Fruit fly (Drosophila melanogaster) whole organism, embryonic: ENCODE measurements around the gene mAChR-B.

Experiments used
- ATbp ChIP-seq: fragments of 200-800 bp; sonication (Bioruptor generic); optimal IDR thresholded peaks from 2 replicates; lab custom pipeline; 2017; ENCODE audit warnings: missing biosample characterization, mild to moderate bottlenecking, missing genetic modification characterization, missing genetic modification reagents
- Adf1 ChIP-seq: fragments of 200-800 bp; sonication (Bioruptor generic); IDR thresholded peaks from 2 replicates; pipeline ENCODE4 v1.3.6; 2022; ENCODE audit warnings: missing biosample characterization, missing genetic modification characterization
- Blimp-1 ChIP-seq: fragments of 200-800 bp; sonication (Bioruptor generic); optimal IDR thresholded peaks from 3 replicates; lab custom pipeline; 2018; ENCODE audit warnings: missing biosample characterization, missing genetic modification characterization, mild to moderate bottlenecking, moderate library complexity, missing genetic modification reagents
- CG10209 ChIP-seq: fragments of 200-800 bp; sonication (Bioruptor generic); optimal IDR thresholded peaks from 3 replicates; lab custom pipeline; 2017; ENCODE audit warnings: missing biosample characterization, mild to moderate bottlenecking, missing genetic modification characterization, missing genetic modification reagents
- CG12299 ChIP-seq: fragments of 200-800 bp; sonication (Bioruptor generic); optimal IDR thresholded peaks from 2 replicates; lab custom pipeline; 2018; ENCODE audit warnings: missing biosample characterization, mild to moderate bottlenecking, missing genetic modification characterization
- CG13624 ChIP-seq: fragments of 200-800 bp; sonication (Bioruptor generic); optimal IDR thresholded peaks from 2 replicates; lab custom pipeline; 2016; ENCODE audit warnings: missing biosample characterization, missing genetic modification characterization
- CG15269 ChIP-seq: fragments of 200-800 bp; sonication (Bioruptor generic); optimal IDR thresholded peaks from 2 replicates; lab custom pipeline; 2018; ENCODE audit warnings: missing biosample characterization, mild to moderate bottlenecking, missing genetic modification characterization, moderate library complexity
- CG17829 ChIP-seq: fragments of 200-800 bp; optimal IDR thresholded peaks from 2 replicates; lab custom pipeline; 2019; ENCODE audit warnings: missing biosample characterization, mild to moderate bottlenecking, missing genetic modification characterization, moderate library complexity
- CG2202 ChIP-seq: fragments of 200-800 bp; sonication (Bioruptor generic); optimal IDR thresholded peaks from 2 replicates; lab custom pipeline; 2018; ENCODE audit warnings: missing biosample characterization, mild to moderate bottlenecking, missing genetic modification characterization
- CG32532 ChIP-seq: fragments of 200-800 bp; sonication (Bioruptor generic); IDR thresholded peaks from 2 replicates; pipeline ENCODE4 v1.3.6; 2022; ENCODE audit warnings: missing biosample characterization, missing genetic modification characterization
- CG32767 ChIP-seq: fragments of 200-800 bp; sonication (Bioruptor generic); IDR thresholded peaks from 2 replicates; pipeline ENCODE4 v1.3.6; 2022; ENCODE audit warnings: missing biosample characterization, missing genetic modification characterization
- CG4707 ChIP-seq: fragments of 200-800 bp; sonication (Bioruptor generic); optimal IDR thresholded peaks from 2 replicates; lab custom pipeline; 2018; ENCODE audit warnings: missing biosample characterization, mild to moderate bottlenecking, missing genetic modification characterization, moderate library complexity
- CG6765 ChIP-seq: fragments of 200-800 bp; sonication (Bioruptor generic); optimal IDR thresholded peaks from 3 replicates; lab custom pipeline; 2017; ENCODE audit warnings: missing biosample characterization, mild to moderate bottlenecking, missing genetic modification characterization
- CG6791 ChIP-seq: fragments of 200-800 bp; sonication (Bioruptor generic); IDR thresholded peaks from 3 replicates; pipeline ENCODE4 v1.3.6; 2022; ENCODE audit warnings: missing biosample characterization, missing genetic modification characterization; ENCODE audit not compliant: partially characterized antibody
- CG8765 ChIP-seq: fragments of 200-800 bp; sonication (Bioruptor generic); IDR thresholded peaks from 2 replicates; pipeline ENCODE4 v1.3.6; 2022; ENCODE audit warnings: missing biosample characterization, missing genetic modification characterization
- CG9727 ChIP-seq: fragments of 200-800 bp; sonication (Bioruptor generic); optimal IDR thresholded peaks from 3 replicates; lab custom pipeline; 2017; ENCODE audit warnings: missing biosample characterization, mild to moderate bottlenecking, missing genetic modification characterization
- Dip2 ChIP-seq: fragments of 200-800 bp; sonication (Bioruptor generic); IDR thresholded peaks from 2 replicates; pipeline ENCODE4 v1.3.6; 2022; ENCODE audit warnings: missing biosample characterization, missing genetic modification characterization
- E2f1 ChIP-seq: fragments of 200-800 bp; sonication (Bioruptor generic); IDR thresholded peaks from 2 replicates; pipeline ENCODE4 v1.3.6; 2022; ENCODE audit warnings: missing biosample characterization, missing genetic modification characterization
- Fer3 ChIP-seq: fragments of 200-800 bp; sonication (Bioruptor generic); optimal IDR thresholded peaks from 2 replicates; lab custom pipeline; 2018; ENCODE audit warnings: missing biosample characterization, mild to moderate bottlenecking, missing genetic modification characterization, moderate library complexity
- H15 ChIP-seq: fragments of 200-800 bp; sonication (Bioruptor generic); IDR thresholded peaks from 3 replicates; pipeline ENCODE4 v1.3.6; 2022; ENCODE audit warnings: missing biosample characterization, missing genetic modification characterization
- Meics ChIP-seq: fragments of 200-800 bp; sonication (Bioruptor generic); optimal IDR thresholded peaks from 2 replicates; lab custom pipeline; 2017; ENCODE audit warnings: missing biosample characterization, mild to moderate bottlenecking, missing genetic modification characterization
- Oaz ChIP-seq: fragments of 200-800 bp; sonication (Bioruptor generic); IDR thresholded peaks from 2 replicates; pipeline ENCODE4 v1.3.6; 2022; ENCODE audit warnings: missing biosample characterization, missing genetic modification characterization
- PHDP ChIP-seq: fragments of 200-800 bp; sonication (Bioruptor generic); optimal IDR thresholded peaks from 3 replicates; lab custom pipeline; 2018; ENCODE audit warnings: missing biosample characterization, mild to moderate bottlenecking, missing genetic modification characterization, moderate library complexity
- Rfx ChIP-seq: fragments of 200-800 bp; sonication (Bioruptor generic); IDR thresholded peaks from 2 replicates; pipeline ENCODE4 v1.3.6; 2022; ENCODE audit warnings: missing biosample characterization, missing genetic modification characterization
- Sin3A ChIP-seq: fragments of >200 bp; optimal IDR thresholded peaks from 2 replicates; lab custom pipeline; 2018
- Taf1 ChIP-seq: fragments of 200-800 bp; sonication (Bioruptor generic); IDR thresholded peaks from 2 replicates; pipeline ENCODE4 v1.3.6; 2022; ENCODE audit warnings: missing biosample characterization, missing genetic modification characterization
- Vsx1 ChIP-seq: fragments of 200-800 bp; sonication (Bioruptor generic); optimal IDR thresholded peaks from 2 replicates; lab custom pipeline; 2017; ENCODE audit warnings: missing biosample characterization, mild to moderate bottlenecking, missing genetic modification characterization, missing genetic modification reagents
- Xrp1 ChIP-seq: fragments of 200-800 bp; sonication (Bioruptor generic); IDR thresholded peaks from 2 replicates; pipeline ENCODE4 v1.3.6; 2022; ENCODE audit warnings: missing biosample characterization, missing genetic modification characterization
- ash1 ChIP-seq: fragments of 200-800 bp; sonication (Bioruptor generic); optimal IDR thresholded peaks from 2 replicates; lab custom pipeline; 2018; ENCODE audit warnings: missing biosample characterization, mild to moderate bottlenecking, missing genetic modification characterization
- bigmax ChIP-seq: fragments of 200-800 bp; sonication (Bioruptor generic); optimal IDR thresholded peaks from 2 replicates; lab custom pipeline; 2018; ENCODE audit warnings: missing biosample characterization, mild to moderate bottlenecking, missing genetic modification characterization
- dati ChIP-seq: fragments of 200-800 bp; sonication (Bioruptor generic); IDR thresholded peaks from 2 replicates; pipeline ENCODE4 v1.3.6; 2022; ENCODE audit warnings: missing biosample characterization, missing genetic modification characterization
- dmrt99B ChIP-seq: fragments of 200-800 bp; sonication (Bioruptor generic); optimal IDR thresholded peaks from 2 replicates; lab custom pipeline; 2018; ENCODE audit warnings: missing biosample characterization, mild to moderate bottlenecking, missing genetic modification characterization, moderate library complexity
- en ChIP-seq: fragments of 200-800 bp; sonication (Bioruptor generic); optimal IDR thresholded peaks from 2 replicates; lab custom pipeline; 2016; ENCODE audit warnings: missing biosample characterization, missing genetic modification characterization
- esg ChIP-seq: fragments of 200-800 bp; sonication (Bioruptor generic); conservative IDR thresholded peaks from 2 replicates; pipeline ENCODE4 v1.3.6; 2022; ENCODE audit warnings: missing biosample characterization, missing genetic modification characterization
- fd3F ChIP-seq: fragments of 200-800 bp; sonication (Bioruptor generic); optimal IDR thresholded peaks from 2 replicates; lab custom pipeline; 2018; ENCODE audit warnings: missing biosample characterization, mild to moderate bottlenecking, missing genetic modification characterization, moderate library complexity
- fu2 ChIP-seq: fragments of 200-800 bp; sonication (Bioruptor generic); optimal IDR thresholded peaks from 2 replicates; lab custom pipeline; 2016; ENCODE audit warnings: missing biosample characterization, missing genetic modification characterization
- gcm ChIP-seq: fragments of 200-800 bp; sonication (Bioruptor generic); optimal IDR thresholded peaks from 2 replicates; lab custom pipeline; 2019; ENCODE audit warnings: missing biosample characterization, mild to moderate bottlenecking, missing genetic modification characterization, moderate library complexity
- gem ChIP-seq: fragments of 200-800 bp; sonication (Bioruptor generic); optimal IDR thresholded peaks from 2 replicates; lab custom pipeline; 2019; ENCODE audit warnings: missing biosample characterization, mild to moderate bottlenecking, missing genetic modification characterization, moderate library complexity
- grn ChIP-seq: fragments of 200-800 bp; sonication (Bioruptor generic); optimal IDR thresholded peaks from 3 replicates; lab custom pipeline; 2017; ENCODE audit warnings: missing biosample characterization, missing genetic modification characterization
- gsb-n ChIP-seq: fragments of 200-800 bp; sonication (Bioruptor generic); optimal IDR thresholded peaks from 3 replicates; lab custom pipeline; 2018; ENCODE audit warnings: missing biosample characterization, mild to moderate bottlenecking, missing genetic modification characterization
- hth ChIP-seq: fragments of >200 bp; optimal IDR thresholded peaks from 2 replicates; lab custom pipeline; 2017; ENCODE audit warnings: inconsistent platforms
- inv ChIP-seq: fragments of 200-800 bp; sonication (Bioruptor generic); IDR thresholded peaks from 2 replicates; pipeline ENCODE4 v1.3.6; 2022; ENCODE audit warnings: missing biosample characterization, missing genetic modification characterization; ENCODE audit not compliant: partially characterized antibody
- kni ChIP-seq: fragments of 200-800 bp; sonication (Bioruptor generic); optimal IDR thresholded peaks from 3 replicates; lab custom pipeline; 2017; ENCODE audit warnings: mild to moderate bottlenecking, missing biosample characterization, missing genetic modification reagents, missing genetic modification characterization
- mirr ChIP-seq: fragments of 200-800 bp; sonication (Bioruptor generic); optimal IDR thresholded peaks from 3 replicates; lab custom pipeline; 2018; ENCODE audit warnings: missing biosample characterization, mild to moderate bottlenecking, missing genetic modification characterization
- nau ChIP-seq: fragments of 200-800 bp; sonication (Bioruptor generic); optimal IDR thresholded peaks from 3 replicates; lab custom pipeline; 2017; ENCODE audit warnings: missing biosample characterization, mild to moderate bottlenecking, missing genetic modification characterization, missing genetic modification reagents
- p53 ChIP-seq: fragments of 200-800 bp; sonication (Bioruptor generic); optimal IDR thresholded peaks from 2 replicates; lab custom pipeline; 2016; ENCODE audit warnings: missing biosample characterization, missing genetic modification characterization
- sim ChIP-seq: fragments of 200-800 bp; sonication (Bioruptor generic); IDR thresholded peaks from 2 replicates; pipeline ENCODE4 v1.3.6; 2022; ENCODE audit warnings: missing biosample characterization, missing genetic modification characterization
- sna ChIP-seq: fragments of 200-800 bp; sonication (Bioruptor generic); IDR thresholded peaks from 2 replicates; pipeline ENCODE4 v1.3.6; 2022; ENCODE audit warnings: missing biosample characterization, missing genetic modification characterization; ENCODE audit not compliant: partially characterized antibody
- stc ChIP-seq: fragments of 200-800 bp; sonication (Bioruptor generic); IDR thresholded peaks from 2 replicates; pipeline ENCODE4 v1.3.6; 2022; ENCODE audit warnings: missing biosample characterization, missing genetic modification characterization
- toy ChIP-seq: fragments of 200-800 bp; sonication (Bioruptor generic); IDR thresholded peaks from 2 replicates; pipeline ENCODE4 v1.3.6; 2022; ENCODE audit warnings: missing biosample characterization, missing genetic modification characterization
- unpg ChIP-seq: fragments of 200-800 bp; sonication (Bioruptor generic); optimal IDR thresholded peaks from 3 replicates; lab custom pipeline; 2018; ENCODE audit warnings: missing biosample characterization, mild to moderate bottlenecking, missing genetic modification characterization, moderate library complexity

mAChR-B gene

DNA sequence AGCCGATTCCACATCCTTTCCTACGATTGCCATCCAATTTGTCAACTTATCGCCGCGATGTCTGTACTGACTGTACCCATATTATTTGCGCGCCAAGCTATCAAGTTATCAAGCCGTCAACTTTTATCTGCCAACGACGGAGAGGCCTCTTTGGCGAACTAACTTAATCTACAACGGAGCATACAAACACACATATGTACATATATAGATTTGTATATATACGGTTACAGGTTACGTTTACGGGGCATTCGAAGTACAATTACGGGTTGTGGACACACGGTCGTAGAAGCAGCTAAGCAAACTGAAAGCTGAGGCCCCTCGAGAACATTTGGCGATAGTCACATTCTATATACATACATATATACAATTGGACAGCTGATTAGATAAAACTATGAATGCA is 56.1 kb downstream of the mAChR-B start (continued):
- TF ChIP-seq CG10209 (peak; percentile 39), inv (GFP tag; lab: Robert Waterston, UW) (no peak), kni (GFP tag; lab: Kevin White, UChicago) (no peak), CG8765 (no peak), unpg (GFP tag; lab: Kevin White, UChicago) (peak; percentile 26), Oaz (GFP tag; lab: Robert Waterston, UW) (no peak), p53 (no peak), CG12299 (tag; lab: Kevin White, UChicago) (peak; percentile 74), H15 (no peak), gcm (GFP tag; lab: Kevin White, UChicago) (no peak), CG17829 (tag; lab: Kevin White, UChicago) (no peak), dati (GFP tag; lab: Robert Waterston, UW) (no peak), mirr (GFP tag; lab: Kevin White, UChicago) (peak; percentile 90), dmrt99B (peak; percentile 11), fu2 (GFP tag; lab: Kevin White, UChicago) (no peak), grn (GFP tag; lab: Kevin White, UChicago) (peak; percentile 77), Rfx (GFP tag; lab: Robert Waterston, UW) (peak; percentile 46; the same call in 1 of the 2 replicates), CG6791 (no peak), Adf1 (GFP tag; lab: Robert Waterston, UW) (peak; percentile 41; the same call in 1 of the 2 replicates), CG4707 (peak; percentile 14), Taf1 (GFP tag; lab: Robert Waterston, UW) (no peak), esg (GFP tag; lab: Robert Waterston, UW) (no peak), CG9727 (peak; percentile 7), Xrp1 (GFP tag; lab: Robert Waterston, UW) (peak; percentile 57), stc (GFP tag; lab: Robert Waterston, UW) (no peak), Fer3 (tag; lab: Kevin White, UChicago) (peak; percentile 50), CG2202 (tag; lab: Kevin White, UChicago) (no peak), en (GFP tag; lab: Kevin White, UChicago) (no peak), Blimp-1 (GFP tag; lab: Kevin White, UChicago) (no peak), Meics (peak; percentile 54), bigmax (GFP tag; lab: Kevin White, UChicago) (peak; percentile 25), Vsx1 (GFP tag; lab: Kevin White, UChicago) (peak; percentile 58), sna (GFP tag; lab: Robert Waterston, UW) (no peak), gem (peak; percentile 9), PHDP (peak; percentile 66), Dip2 (no peak), toy (GFP tag; lab: Robert Waterston, UW) (no peak), ash1 (peak; percentile 53), CG32767 (GFP tag; lab: Robert Waterston, UW) (0 out of 2 replicates have a peak, but pooled peaks have one; percentile 17), ATbp (GFP tag; lab: Kevin White, UChicago) (peak; percentile 57), fd3F (GFP tag; lab: Kevin White, UChicago) (peak; percentile 57), Sin3A (no peak), E2f1 (GFP tag; lab: Robert Waterston, UW) (no peak), CG15269 (tag; lab: Kevin White, UChicago) (peak; percentile 2), hth (no peak), gsb-n (tag; lab: Kevin White, UChicago) (no peak), CG13624 (no peak), nau (GFP tag; lab: Kevin White, UChicago) (peak; percentile 70), CG32532 (0 out of 2 replicates have a peak, but pooled peaks have one; percentile 26), CG6765 (GFP tag; lab: Kevin White, UChicago) (peak; percentile 80), sim (GFP tag; lab: Robert Waterston, UW) (no peak)
